Worm (Caenorhabditis elegans): ENCODE results near the gene ZK1307.1.

ce11 chrII:9660379-9660778, 5.0 kb upstream of the ZK1307.1 start, which contains the start of gene ZK1320.3:
- TF ChIP-seq flt-1 (GFP tag; IDR thresholded peaks at IDR 0.05): no peak
- TF ChIP-seq F13C5.2 (tag; optimal IDR thresholded peaks at IDR 0.05): no peak
- TF ChIP-seq hmg-4 (GFP tag; optimal IDR thresholded peaks at IDR 0.05): no peak
- TF ChIP-seq ama-1 (optimal IDR thresholded peaks at IDR 0.05): no peak
- no peak for TF ChIP-seq hmbx-1 (tag; optimal IDR thresholded peaks at IDR 0.05)
- no peak for TF ChIP-seq B0310.2 (tag; optimal IDR thresholded peaks at IDR 0.05)
